Worm (Caenorhabditis elegans): Measurements from ENCODE around the gene C28G1.10.
A peak's percentile ranks its signal among the peaks of the same experiment; 100 is the strongest.

The C28G1.10 gene

DNA sequence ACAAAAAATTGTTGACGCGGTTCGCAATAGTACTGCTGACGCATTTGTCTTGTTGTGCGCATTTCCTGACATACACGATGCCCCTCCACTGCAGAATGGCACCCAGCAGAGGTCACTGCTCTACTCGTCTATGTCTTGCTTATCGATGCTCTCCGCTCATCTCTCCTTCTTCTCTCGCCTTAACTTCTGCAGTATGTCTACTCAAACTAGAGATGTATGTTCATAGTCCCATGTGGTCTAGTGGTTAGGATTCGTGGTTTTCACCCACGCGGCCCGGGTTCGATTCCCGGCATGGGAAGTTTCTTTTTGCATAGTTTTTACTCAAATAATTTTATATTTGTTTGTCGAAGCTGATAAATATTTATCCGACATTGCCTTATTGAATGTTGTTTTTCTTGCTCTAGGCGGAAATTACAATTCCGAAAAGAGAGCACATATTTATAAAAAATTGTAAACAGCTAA is 11.0 kb upstream of the C28G1.10 start, which contains the start of gene C28G1.2 (continued):
- TF ChIP-seq F44E2.7 (GFP tag; IDR thresholded peaks at IDR 0.05) (peak; percentile 98), tra-1 (GFP tag; IDR thresholded peaks at IDR 0.05) (peak; percentile 95), daf-16 (GFP tag; optimal IDR thresholded peaks at IDR 0.05) (peak; percentile 85 to 95), daf-16 (tag; optimal IDR thresholded peaks at IDR 0.05) (peak; percentile 81), hif-1 (tag; optimal IDR thresholded peaks at IDR 0.05) (peak; percentile 38 to 78), mep-1 (tag; optimal IDR thresholded peaks at IDR 0.05) (peak; percentile 97), spr-3 (GFP tag; optimal IDR thresholded peaks at IDR 0.05) (peak; percentile 87), mxl-2 (GFP tag; conservative IDR thresholded peaks at IDR 0.05) (peak; percentile 86), lsy-2 (tag; optimal IDR thresholded peaks at IDR 0.05) (peak; percentile 65 to 88), ZK546.5 (tag; optimal IDR thresholded peaks at IDR 0.05) (no peak), pha-4 (GFP tag; IDR thresholded peaks at IDR 0.05) (peak; percentile 97), pha-4 (tag; optimal IDR thresholded peaks at IDR 0.05) (peak; percentile 37), pqm-1 (tag; optimal IDR thresholded peaks at IDR 0.05) (no peak), ztf-7 (tag; optimal IDR thresholded peaks at IDR 0.05) (peak; percentile 90), egl-27 (tag; optimal IDR thresholded peaks at IDR 0.05) (peak; percentile 10), madf-9 (GFP tag; conservative IDR thresholded peaks at IDR 0.05) (peak; percentile 94), T20F7.1 (GFP tag; optimal IDR thresholded peaks at IDR 0.05) (peak; percentile 78), Y48G9A.11 (GFP tag; IDR thresholded peaks at IDR 0.05) (no peak; the same call in none of the 2 replicates), zip-2 (tag; optimal IDR thresholded peaks at IDR 0.05) (peak; percentile 68), lin-29 (GFP tag; IDR thresholded peaks at IDR 0.05) (peak; percentile 86), mes-2 (tag; optimal IDR thresholded peaks at IDR 0.05; ENCODE audit: poor library complexity, severe bottlenecking) (peak; percentile 89), ceh-20 (GFP tag; IDR thresholded peaks at IDR 0.05) (peak; percentile 97), R02D3.7 (tag; optimal IDR thresholded peaks at IDR 0.05) (peak; percentile 48), unc-39 (tag; optimal IDR thresholded peaks at IDR 0.05) (no peak), nhr-77 (tag; optimal IDR thresholded peaks at IDR 0.05) (peak; percentile 87), D1046.2 (GFP tag; IDR thresholded peaks at IDR 0.05) (peak; percentile 89), nhr-6 (tag; optimal IDR thresholded peaks at IDR 0.05) (peak; percentile 80), Y105C5A.15 (GFP tag; IDR thresholded peaks at IDR 0.05) (peak; percentile 89), F37D6.2 (tag; optimal IDR thresholded peaks at IDR 0.05) (peak; percentile 88), madf-5 (GFP tag; IDR thresholded peaks at IDR 0.05) (peak; percentile 91 to 98), saeg-2 (GFP tag; IDR thresholded peaks at IDR 0.05) (peak; percentile 87), rbr-2 (tag; optimal IDR thresholded peaks at IDR 0.05) (peak; percentile 97), T26A8.4 (GFP tag; IDR thresholded peaks at IDR 0.05) (peak; percentile 95), ceh-82 (tag; optimal IDR thresholded peaks at IDR 0.05) (peak; percentile 14), unc-130 (GFP tag; optimal IDR thresholded peaks at IDR 0.05) (peak; percentile 67), F49E8.2 (tag; optimal IDR thresholded peaks at IDR 0.05; ENCODE audit: borderline replicate concordance) (peak; percentile 47), tag-97 (GFP tag; IDR thresholded peaks at IDR 0.05) (no peak), nhr-10 (tag; optimal IDR thresholded peaks at IDR 0.05) (peak; percentile 18), fos-1 (tag; optimal IDR thresholded peaks at IDR 0.05) (no peak), mdt-29 (GFP tag; IDR thresholded peaks at IDR 0.05) (peak; percentile 88), dmd-6 (GFP tag; IDR thresholded peaks at IDR 0.05) (peak; percentile 88), zag-1 (tag; optimal IDR thresholded peaks at IDR 0.05) (peak; percentile 48), snpc-4 (tag; optimal IDR thresholded peaks at IDR 0.05) (peak; percentile 18), daf-8 (GFP tag; IDR thresholded peaks at IDR 0.05) (peak; percentile 71; the same call in 1 of the 2 replicates), cey-2 (tag; optimal IDR thresholded peaks at IDR 0.05; ENCODE audit: borderline replicate concordance, insufficient read depth) (no peak), dmd-8 (GFP tag; IDR thresholded peaks at IDR 0.05) (peak; percentile 98), hmg-1.1 (GFP tag; IDR thresholded peaks at IDR 0.05) (peak; percentile 99), lin-39 (tag; optimal IDR thresholded peaks at IDR 0.05) (no peak), nhr-11 (tag; optimal IDR thresholded peaks at IDR 0.05) (peak; percentile 79), nhr-25 (tag; optimal IDR thresholded peaks at IDR 0.05; ENCODE audit: borderline replicate concordance, insufficient read depth) (peak; percentile 79), mdl-1 (tag; optimal IDR thresholded peaks at IDR 0.05) (peak; percentile 77 to 84)

Measured in whole organism, L4 larva.